Fruit fly (Drosophila melanogaster) S2 (cell line): Measurements from ENCODE around the gene Adsl.

Experiments
- CG8478 ChIP-seq: fragments of >200 bp; optimal IDR thresholded peaks from 2 replicates; lab custom pipeline; 2018
- CTCF ChIP-seq, 2 experiments: fragments of >200 bp; optimal IDR thresholded peaks; 2 replicates each; lab custom pipeline; 2018

DNA sequence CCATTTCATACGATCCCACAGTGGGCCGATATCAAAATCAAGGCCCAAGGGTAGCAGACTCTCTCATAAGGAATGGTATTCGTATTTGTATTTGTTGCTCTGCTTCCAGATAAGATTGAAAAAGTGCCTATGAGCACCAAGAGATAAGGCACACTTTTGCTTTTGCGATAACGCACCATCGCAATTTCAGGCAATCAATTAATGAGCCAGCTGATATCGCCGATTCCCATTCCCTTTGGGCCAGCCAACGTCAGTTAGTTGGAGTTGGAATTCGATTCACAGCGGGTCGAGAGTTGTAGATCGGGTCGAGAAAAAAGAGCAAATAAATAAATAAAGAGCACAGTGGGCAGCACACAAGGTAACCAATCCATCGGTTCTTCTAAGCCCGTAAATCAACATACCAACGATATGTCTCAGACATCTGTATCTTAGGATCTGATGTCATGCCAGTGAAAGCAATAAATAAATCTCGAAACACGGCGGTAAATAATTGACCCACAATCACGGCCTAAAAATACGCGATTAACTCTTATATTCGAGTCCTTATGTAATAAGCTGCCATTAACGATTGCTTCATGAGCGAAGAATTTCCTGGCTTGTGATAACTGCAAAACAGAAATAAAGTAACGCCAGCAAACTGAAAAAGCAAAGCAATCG, 12.8 kb downstream of the Adsl start, which contains the start of gene CG8907:
- TF ChIP-seq CTCF (optimal IDR thresholded peaks at IDR 0.05; lab: Kevin White, UChicago): no peak
- TF ChIP-seq CG8478 (lab: Kevin White, UChicago): no peak
